Worm (Caenorhabditis elegans) whole organism, L2 larva: ENCODE measurements around the gene F21C10.10.

ENCODE experiments used
- ama-1 ChIP-seq: fragments of 150-350 bp; optimal IDR thresholded peaks from 2 replicates; lab custom pipeline; 2018; ENCODE audit warnings: inconsistent platforms
- dmd-4 ChIP-seq: sonication (generic microtip); optimal IDR thresholded peaks from 2 replicates; lab custom pipeline; 2017; ENCODE audit warnings: missing biosample characterization, missing genetic modification characterization
- fos-1 ChIP-seq: fragments of 150-350 bp; optimal IDR thresholded peaks from 2 replicates; lab custom pipeline; 2014; ENCODE audit warnings: missing biosample characterization, missing genetic modification characterization
- lin-13 ChIP-seq: fragments of 150-350 bp; optimal IDR thresholded peaks from 2 replicates; lab custom pipeline; 2014; ENCODE audit warnings: missing biosample characterization, missing genetic modification reagents, missing genetic modification characterization
- lsy-2 ChIP-seq, 2 experiments: fragments of 150-350 bp in 1 of 2; sonication (generic microtip) in 1 of 2; optimal IDR thresholded peaks; 2 replicates each; lab custom pipeline; 2014 to 2017; ENCODE audit warnings: missing biosample characterization in 2 of 2, missing genetic modification characterization in 2 of 2
- mdl-1 ChIP-seq, 2 experiments: fragments of 150-350 bp in 1 of 2; sonication (generic microtip) in 1 of 2; optimal IDR thresholded peaks; 2 replicates each; lab custom pipeline; 2017; ENCODE audit warnings: missing biosample characterization in 2 of 2, missing genetic modification characterization in 2 of 2

- no peak for TF ChIP-seq mdl-1 (tag; optimal IDR thresholded peaks at IDR 0.05; lab: Kevin White, UChicago)
- no peak for TF ChIP-seq ama-1 (lab: Kevin White, UChicago)
- TF ChIP-seq dmd-4 (tag; lab: Kevin White, UChicago), result no peak
- no peak for TF ChIP-seq lin-13 (GFP tag; lab: Kevin White, UChicago)
- no peak for TF ChIP-seq lsy-2 (tag; optimal IDR thresholded peaks at IDR 0.05; lab: Kevin White, UChicago)
- TF ChIP-seq fos-1 (tag; lab: Kevin White, UChicago), result no peak
Observed at ce11 chrV:9109281-9109680, 13.2 kb downstream of the F21C10.10 start, which contains the start of gene pqn-31.
